Worm (Caenorhabditis elegans) whole organism, late embryonic: ENCODE measurements around the gene vhp-1.
A peak's percentile ranks its signal among the peaks of the same experiment; 100 is the strongest.

ENCODE experiments used
- C08G9.2 ChIP-seq: sonication (generic microtip); optimal IDR thresholded peaks from 2 replicates; lab custom pipeline; 2016; ENCODE audit warnings: mild to moderate bottlenecking, missing genetic modification characterization, moderate library complexity, missing compliant biosample characterization
- K02D7.2 ChIP-seq: sonication (generic microtip); optimal IDR thresholded peaks from 2 replicates; lab custom pipeline; 2017; ENCODE audit warnings: mild to moderate bottlenecking, missing genetic modification characterization, missing compliant biosample characterization
- K09A11.1 ChIP-seq: sonication (generic microtip); optimal IDR thresholded peaks from 2 replicates; lab custom pipeline; 2017; ENCODE audit warnings: antibody characterized with exemption, mild to moderate bottlenecking, missing genetic modification characterization, missing compliant biosample characterization; ENCODE audit not compliant: insufficient read depth
- Y22D7AL.16 ChIP-seq: sonication (generic microtip); optimal IDR thresholded peaks from 2 replicates; lab custom pipeline; 2016; ENCODE audit warnings: missing genetic modification characterization, missing compliant biosample characterization
- ahr-1 ChIP-seq: sonication (generic microtip); optimal IDR thresholded peaks from 2 replicates; lab custom pipeline; 2016; ENCODE audit warnings: missing genetic modification characterization, missing compliant biosample characterization
- ama-1 ChIP-seq: fragments of 150-350 bp; optimal IDR thresholded peaks from 2 replicates; lab custom pipeline; 2014
- ceh-14 ChIP-seq: sonication (generic microtip); optimal IDR thresholded peaks from 2 replicates; lab custom pipeline; 2016; ENCODE audit warnings: missing genotype, missing genetic modification characterization, missing compliant biosample characterization
- ceh-18 ChIP-seq: sonication (generic microtip); optimal IDR thresholded peaks from 2 replicates; lab custom pipeline; 2016; ENCODE audit warnings: missing genetic modification characterization, missing compliant biosample characterization
- ceh-19 ChIP-seq: fragments of 200-800 bp; sonication (Bioruptor generic); optimal IDR thresholded peaks from 2 replicates; lab custom pipeline; 2018; ENCODE audit warnings: mild to moderate bottlenecking, missing genetic modification characterization, missing compliant biosample characterization
- ceh-2 ChIP-seq: sonication (generic microtip); optimal IDR thresholded peaks from 2 replicates; lab custom pipeline; 2016; ENCODE audit warnings: missing genotype, missing genetic modification characterization, missing compliant biosample characterization
- ceh-30 ChIP-seq: fragments of 150-350 bp; optimal IDR thresholded peaks from 2 replicates; lab custom pipeline; 2014; ENCODE audit warnings: missing biosample characterization, missing genetic modification characterization
- ceh-45 ChIP-seq: fragments of 200-800 bp; sonication (Bioruptor generic); IDR thresholded peaks from 2 replicates; pipeline ENCODE4 v1.3.6; 2022; ENCODE audit warnings: missing genetic modification reagents, missing genetic modification characterization, missing compliant biosample characterization
- ceh-48 ChIP-seq: sonication (generic microtip); optimal IDR thresholded peaks from 2 replicates; lab custom pipeline; 2016; ENCODE audit warnings: missing genetic modification characterization, inconsistent platforms, missing compliant biosample characterization
- ceh-9 ChIP-seq: sonication (generic microtip); optimal IDR thresholded peaks from 2 replicates; lab custom pipeline; 2016; ENCODE audit warnings: mild to moderate bottlenecking, missing genetic modification characterization, inconsistent platforms, missing compliant biosample characterization
- elt-2 ChIP-seq: sonication (generic microtip); optimal IDR thresholded peaks from 2 replicates; lab custom pipeline; 2016; ENCODE audit warnings: missing genetic modification reagents, missing genetic modification characterization, missing compliant biosample characterization
- eyg-1 ChIP-seq: sonication (generic microtip); optimal IDR thresholded peaks from 2 replicates; lab custom pipeline; 2016; ENCODE audit warnings: missing genotype, missing genetic modification characterization, missing compliant biosample characterization
- fax-1 ChIP-seq: sonication (generic microtip); optimal IDR thresholded peaks from 2 replicates; lab custom pipeline; 2016; ENCODE audit warnings: missing genotype, missing genetic modification characterization, missing compliant biosample characterization
- fkh-6 ChIP-seq: sonication (generic microtip); optimal IDR thresholded peaks from 2 replicates; lab custom pipeline; 2016; ENCODE audit warnings: missing genetic modification characterization, missing compliant biosample characterization
- hlh-13 ChIP-seq: fragments of 200-800 bp; sonication (Bioruptor generic); optimal IDR thresholded peaks from 2 replicates; lab custom pipeline; 2018; ENCODE audit warnings: mild to moderate bottlenecking, missing genetic modification characterization, missing compliant biosample characterization
- hlh-15 ChIP-seq: sonication (generic microtip); optimal IDR thresholded peaks from 2 replicates; lab custom pipeline; 2016; ENCODE audit warnings: missing genetic modification characterization, missing compliant biosample characterization
- hlh-30 ChIP-seq: sonication (generic microtip); optimal IDR thresholded peaks from 2 replicates; lab custom pipeline; 2017; ENCODE audit warnings: antibody characterized with exemption, missing genetic modification characterization, missing compliant biosample characterization; ENCODE audit not compliant: insufficient read depth
- hlh-6 ChIP-seq: sonication (generic microtip); optimal IDR thresholded peaks from 2 replicates; lab custom pipeline; 2016; ENCODE audit warnings: missing genotype, missing genetic modification characterization, missing compliant biosample characterization
- hlh-8 ChIP-seq: sonication (generic microtip); optimal IDR thresholded peaks from 2 replicates; lab custom pipeline; 2016; ENCODE audit warnings: missing genotype, missing genetic modification characterization, missing compliant biosample characterization
- madf-2 ChIP-seq: sonication (generic microtip); optimal IDR thresholded peaks from 2 replicates; lab custom pipeline; 2017; ENCODE audit warnings: missing genetic modification characterization, missing compliant biosample characterization
- mec-3 ChIP-seq: sonication (generic microtip); optimal IDR thresholded peaks from 2 replicates; lab custom pipeline; 2016; ENCODE audit warnings: borderline replicate concordance, missing genetic modification characterization, missing compliant biosample characterization
- nfya-1 ChIP-seq: sonication (generic microtip); optimal IDR thresholded peaks from 2 replicates; lab custom pipeline; 2017; ENCODE audit warnings: missing genetic modification characterization, mild to moderate bottlenecking, missing compliant biosample characterization, antibody characterized with exemption, moderate library complexity
- nhr-11 ChIP-seq: fragments of 150-350 bp; optimal IDR thresholded peaks from 2 replicates; lab custom pipeline; 2014; ENCODE audit warnings: missing biosample characterization, missing genetic modification characterization
- nhr-232 ChIP-seq: sonication (generic microtip); optimal IDR thresholded peaks from 2 replicates; lab custom pipeline; 2016; ENCODE audit warnings: missing genetic modification characterization, missing compliant biosample characterization
- npax-4 ChIP-seq: sonication (generic microtip); optimal IDR thresholded peaks from 2 replicates; lab custom pipeline; 2016; ENCODE audit warnings: missing genetic modification characterization, missing compliant biosample characterization
- odd-2 ChIP-seq: sonication (generic microtip); optimal IDR thresholded peaks from 2 replicates; lab custom pipeline; 2017; ENCODE audit warnings: antibody characterized with exemption, mild to moderate bottlenecking, missing genetic modification characterization, missing compliant biosample characterization
- pat-9 ChIP-seq: fragments of 200-800 bp; sonication (Bioruptor generic); optimal IDR thresholded peaks from 2 replicates; lab custom pipeline; 2018; ENCODE audit warnings: mild to moderate bottlenecking, missing genetic modification characterization, moderate library complexity, missing compliant biosample characterization
- pax-1 ChIP-seq: fragments of 150-350 bp; optimal IDR thresholded peaks from 2 replicates; lab custom pipeline; 2014; ENCODE audit warnings: missing biosample characterization, missing genetic modification characterization
- pha-2 ChIP-seq: sonication (generic microtip); optimal IDR thresholded peaks from 2 replicates; lab custom pipeline; 2017; ENCODE audit warnings: mild to moderate bottlenecking, missing genetic modification characterization, missing compliant biosample characterization
- pha-4 ChIP-seq: fragments of 150-350 bp; optimal IDR thresholded peaks from 2 replicates; lab custom pipeline; 2018; ENCODE audit warnings: missing biosample characterization, missing genetic modification reagents, missing genetic modification characterization
- rnt-1 ChIP-seq: sonication (generic microtip); optimal IDR thresholded peaks from 2 replicates; lab custom pipeline; 2016; ENCODE audit warnings: missing genetic modification characterization, missing compliant biosample characterization
- sdc-2 ChIP-seq: sonication (generic microtip); optimal IDR thresholded peaks from 2 replicates; lab custom pipeline; 2016; ENCODE audit warnings: missing genotype, missing genetic modification characterization, missing compliant biosample characterization
- tbx-7 ChIP-seq: sonication (generic microtip); optimal IDR thresholded peaks from 2 replicates; lab custom pipeline; 2016; ENCODE audit warnings: missing genotype, missing genetic modification characterization, missing compliant biosample characterization
- ttx-3 ChIP-seq: sonication (generic microtip); optimal IDR thresholded peaks from 2 replicates; lab custom pipeline; 2016; ENCODE audit warnings: missing genetic modification reagents, missing genetic modification characterization, missing compliant biosample characterization
- unc-3 ChIP-seq, 2 experiments: fragments of 200-800 bp in 1 of 2; sonication (Bioruptor generic) in 1 of 2; sonication (generic microtip) in 1 of 2; conservative IDR thresholded peaks in 1 of 2; optimal IDR thresholded peaks in 1 of 2; 2 replicates each; pipeline versions ENCODE4 v1.3.6 to Lab custom; 2016 to 2022; ENCODE audit warnings: missing compliant biosample characterization in 2 of 2, missing genetic modification characterization in 2 of 2, missing genetic modification reagents in 1 of 2
- unc-55 ChIP-seq: sonication (generic microtip); optimal IDR thresholded peaks from 2 replicates; lab custom pipeline; 2017; ENCODE audit warnings: missing biosample characterization, missing genetic modification reagents, missing genetic modification characterization
- unc-86 ChIP-seq: sonication (generic microtip); optimal IDR thresholded peaks from 2 replicates; lab custom pipeline; 2016; ENCODE audit warnings: missing genetic modification characterization, missing compliant biosample characterization
- ztf-16 ChIP-seq: sonication (generic microtip); optimal IDR thresholded peaks from 2 replicates; lab custom pipeline; 2017; ENCODE audit warnings: missing genetic modification characterization, missing compliant biosample characterization

Gene vhp-1

ce11 chrII:5364516-5364915, 41.4 kb downstream of the vhp-1 start:
- TF ChIP-seq fax-1 (tag; lab: Kevin White, UChicago): no peak
- no peak for TF ChIP-seq unc-86
- no peak for TF ChIP-seq nhr-232 (tag; lab: Kevin White, UChicago)
- TF ChIP-seq ceh-18: no peak

ce11 chrII:5365645-5366044, 42.6 kb downstream of the vhp-1 start, which contains the start of gene F09E5.16:
Gene F09E5.16, minus strand, starts transcription at chrII:5365745.
- TF ChIP-seq K09A11.1 (tag; lab: Kevin White, UChicago) (no peak), npax-4 (no peak), ama-1 (no peak), ahr-1 (tag; lab: Kevin White, UChicago) (no peak), hlh-6 (tag; lab: Kevin White, UChicago) (no peak), K02D7.2 (tag; lab: Kevin White, UChicago) (no peak), pat-9 (tag; lab: Kevin White, UChicago) (no peak)

- TF ChIP-seq ceh-19 (no peak), K09A11.1 (tag; lab: Kevin White, UChicago) (no peak), pha-4 (tag; lab: Kevin White, UChicago) (no peak), tbx-7 (tag; lab: Kevin White, UChicago) (no peak), ceh-2 (tag; lab: Kevin White, UChicago) (no peak), odd-2 (tag; lab: Kevin White, UChicago) (no peak), rnt-1 (tag; lab: Kevin White, UChicago) (no peak), fkh-6 (tag; lab: Kevin White, UChicago) (no peak), hlh-30 (tag; lab: Kevin White, UChicago) (no peak), ceh-45 (GFP tag; lab: Robert Waterston, UW) (no peak), unc-86 (no peak), ama-1 (no peak), nhr-232 (tag; lab: Kevin White, UChicago) (no peak), C08G9.2 (tag; lab: Kevin White, UChicago) (no peak), npax-4 (no peak), nhr-11 (tag; lab: Kevin White, UChicago) (no peak), Y22D7AL.16 (tag; lab: Kevin White, UChicago) (no peak), hlh-13 (GFP tag; lab: Kevin White, UChicago) (no peak), hlh-8 (tag; lab: Kevin White, UChicago) (no peak), ceh-30 (tag; lab: Kevin White, UChicago) (no peak)
Measured at ce11 chrII:5370641-5371040, 47.6 kb downstream of the vhp-1 start, which contains the start of gene F09E5.12. Gene F09E5.12, minus strand, starts transcription at chrII:5370741.

- TF ChIP-seq ahr-1 (tag; lab: Kevin White, UChicago) (no peak), npax-4 (no peak), unc-3 (GFP tag; conservative IDR thresholded peaks at IDR 0.05; lab: Robert Waterston, UW) (no peak), unc-3 (tag; optimal IDR thresholded peaks at IDR 0.05; lab: Kevin White, UChicago) (no peak), ama-1 (no peak), ceh-9 (no peak), sdc-2 (peak; percentile 25), mec-3 (tag; lab: Kevin White, UChicago) (no peak), nfya-1 (tag; lab: Kevin White, UChicago) (peak; percentile 81), unc-55 (peak; percentile 8), hlh-30 (tag; lab: Kevin White, UChicago) (peak; percentile 42), ceh-14 (tag; lab: Kevin White, UChicago) (no peak), elt-2 (tag; lab: Kevin White, UChicago) (peak; percentile 97), rnt-1 (tag; lab: Kevin White, UChicago) (no peak), hlh-15 (tag; lab: Kevin White, UChicago) (no peak), madf-2 (tag; lab: Kevin White, UChicago) (peak; percentile 39), hlh-8 (tag; lab: Kevin White, UChicago) (no peak), pha-4 (tag; lab: Kevin White, UChicago) (no peak), nhr-11 (tag; lab: Kevin White, UChicago) (no peak), ztf-16 (no peak), eyg-1 (tag; lab: Kevin White, UChicago) (no peak), ceh-30 (tag; lab: Kevin White, UChicago) (peak; percentile 92), odd-2 (tag; lab: Kevin White, UChicago) (no peak), ceh-18 (peak; percentile 56), ttx-3 (tag; lab: Kevin White, UChicago) (no peak), ceh-2 (tag; lab: Kevin White, UChicago) (peak; percentile 7), ceh-48 (tag; lab: Kevin White, UChicago) (peak; percentile 40), unc-86 (no peak), pha-2 (tag; lab: Kevin White, UChicago) (no peak), pax-1 (no peak), fax-1 (tag; lab: Kevin White, UChicago) (no peak)
Measured at ce11 chrII:5373275-5374047, 50.4 kb downstream of the vhp-1 start, which contains the start of the genes agt-2 and F09E5.3. Gene agt-2, minus strand, starts transcription at chrII:5373827. Gene F09E5.3, plus strand, starts transcription at chrII:5373997.
